Worm (Caenorhabditis elegans): ENCODE measurements around the gene C35B1.7.

ce11 chrIV:4137472-4137871, 28.6 kb downstream of the C35B1.7 start, which contains the start of gene F49F1.9:
- TF ChIP-seq nhr-11 (tag; optimal IDR thresholded peaks at IDR 0.05): no peak
- no peak for TF ChIP-seq unc-86 (tag; optimal IDR thresholded peaks at IDR 0.05)
- no peak for TF ChIP-seq K09A11.1 (tag; optimal IDR thresholded peaks at IDR 0.05; ENCODE audit: insufficient read depth)
- TF ChIP-seq gmeb-2 (tag; optimal IDR thresholded peaks at IDR 0.05): no peak
- TF ChIP-seq F13H6.1 (tag; optimal IDR thresholded peaks at IDR 0.05): no peak
- no peak for TF ChIP-seq pag-3 (tag; optimal IDR thresholded peaks at IDR 0.05; ENCODE audit: borderline replicate concordance)
- no peak for TF ChIP-seq K02D7.2 (tag; optimal IDR thresholded peaks at IDR 0.05)
- no peak for TF ChIP-seq ceh-6 (GFP tag; optimal IDR thresholded peaks at IDR 0.05)
- no peak for TF ChIP-seq unc-55 (GFP tag; optimal IDR thresholded peaks at IDR 0.05)
- TF ChIP-seq pha-2 (tag; optimal IDR thresholded peaks at IDR 0.05): no peak
- TF ChIP-seq rnt-1 (tag; optimal IDR thresholded peaks at IDR 0.05): no peak
- no peak for TF ChIP-seq elt-4 (tag; optimal IDR thresholded peaks at IDR 0.05)
- no peak for TF ChIP-seq dmd-4 (tag; optimal IDR thresholded peaks at IDR 0.05; ENCODE audit: borderline replicate concordance)
